Worm (Caenorhabditis elegans) whole organism, mixed stage, embryonic: ENCODE results near the gene ifa-4.

Source experiments
- M03D4.4 ChIP-seq: sonication (generic microtip); optimal IDR thresholded peaks from 2 replicates; lab custom pipeline; 2017; ENCODE audit warnings: mild to moderate bottlenecking, missing genetic modification characterization, missing compliant biosample characterization
- ceh-43 ChIP-seq: fragments of 200-800 bp; sonication (Bioruptor generic); optimal IDR thresholded peaks from 2 replicates; lab custom pipeline; 2018; ENCODE audit warnings: mild to moderate bottlenecking, missing genetic modification characterization, moderate library complexity, missing compliant biosample characterization
- lin-13 ChIP-seq: fragments of 150-350 bp; optimal IDR thresholded peaks from 2 replicates; lab custom pipeline; 2014; ENCODE audit warnings: missing biosample characterization, missing genetic modification characterization
- mab-5 ChIP-seq: fragments of 150-350 bp; optimal IDR thresholded peaks from 2 replicates; lab custom pipeline; 2014; ENCODE audit warnings: missing biosample characterization, missing genetic modification characterization
- mep-1 ChIP-seq: fragments of 150-350 bp; optimal IDR thresholded peaks from 2 replicates; lab custom pipeline; 2017; ENCODE audit warnings: missing biosample characterization, missing genetic modification reagents, missing genetic modification characterization, inconsistent platforms
- nhr-12 ChIP-seq: fragments of 150-350 bp; optimal IDR thresholded peaks from 2 replicates; lab custom pipeline; 2014; ENCODE audit warnings: missing biosample characterization, missing genetic modification characterization
- nhr-2 ChIP-seq: fragments of 150-350 bp; optimal IDR thresholded peaks from 2 replicates; lab custom pipeline; 2014; ENCODE audit warnings: missing biosample characterization, missing genetic modification characterization
- pha-4 ChIP-seq: fragments of 150-350 bp; optimal IDR thresholded peaks from 2 replicates; lab custom pipeline; 2018; ENCODE audit warnings: missing biosample characterization, missing genetic modification reagents, missing genetic modification characterization
- snpc-4 ChIP-seq: fragments of 150-350 bp; optimal IDR thresholded peaks from 2 replicates; lab custom pipeline; 2014; ENCODE audit warnings: missing biosample characterization, missing genetic modification characterization
- unc-39 ChIP-seq: fragments of 150-350 bp; optimal IDR thresholded peaks from 2 replicates; lab custom pipeline; 2014; ENCODE audit warnings: missing biosample characterization, missing genetic modification characterization
- unc-62 ChIP-seq: fragments of 150-350 bp; optimal IDR thresholded peaks from 2 replicates; lab custom pipeline; 2014; ENCODE audit warnings: missing biosample characterization, missing genetic modification reagents, missing genetic modification characterization
- ztf-11 ChIP-seq: fragments of 150-350 bp; optimal IDR thresholded peaks from 2 replicates; lab custom pipeline; 2014; ENCODE audit warnings: missing biosample characterization, missing genetic modification characterization

DNA sequence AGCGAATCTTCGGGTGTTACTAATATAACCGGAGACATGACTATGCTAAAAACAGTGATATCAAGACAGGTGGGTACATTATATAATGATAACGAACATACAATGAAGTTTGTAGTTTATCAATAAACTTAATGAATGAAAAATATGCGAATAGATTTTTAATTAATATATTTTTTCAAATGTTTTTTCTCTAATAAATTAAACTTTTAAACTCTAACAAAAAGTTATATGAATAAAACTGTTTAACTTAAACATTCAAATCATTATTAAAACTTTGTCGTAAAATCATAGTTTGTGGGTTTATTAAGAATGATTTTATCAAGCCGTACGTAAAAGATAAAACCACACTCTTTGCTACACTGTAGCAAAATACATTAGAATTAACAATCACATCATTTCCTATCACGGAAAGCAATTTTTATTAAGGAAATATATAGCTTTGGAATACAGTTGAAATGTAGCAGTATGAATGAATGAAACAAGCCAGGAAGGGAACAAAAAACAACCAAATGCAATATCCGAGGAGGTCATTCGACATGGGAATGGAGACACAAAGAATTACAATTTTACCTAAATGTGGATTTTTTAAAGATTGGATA lies 5.3 kb upstream of the ifa-4 start, which contains the start of gene K05B2.4:
- no peak for TF ChIP-seq lin-13 (tag; lab: Kevin White, UChicago)
- TF ChIP-seq unc-39 (tag; lab: Kevin White, UChicago): no peak
- TF ChIP-seq nhr-12 (tag; lab: Kevin White, UChicago): no peak
- TF ChIP-seq M03D4.4: no peak
- no peak for TF ChIP-seq unc-62 (GFP tag; lab: Kevin White, UChicago)
- no peak for TF ChIP-seq ceh-43 (GFP tag; lab: Kevin White, UChicago)
- TF ChIP-seq mep-1 (tag; lab: Kevin White, UChicago): no peak
- TF ChIP-seq mab-5: no peak
- no peak for TF ChIP-seq pha-4
- no peak for TF ChIP-seq snpc-4
- no peak for TF ChIP-seq nhr-2 (tag; lab: Kevin White, UChicago)
- no peak for TF ChIP-seq ztf-11 (tag; lab: Kevin White, UChicago)
